Worm (Caenorhabditis elegans) whole organism, L2 larva: Measurements from ENCODE around the gene cup-14.

Experiments used
- R02D3.7 ChIP-seq: fragments of 150-350 bp; optimal IDR thresholded peaks from 2 replicates; lab custom pipeline; 2014; ENCODE audit warnings: missing biosample characterization, missing genetic modification characterization
- aly-2 ChIP-seq: fragments of 150-350 bp; optimal IDR thresholded peaks from 2 replicates; lab custom pipeline; 2014; ENCODE audit warnings: missing biosample characterization, missing genetic modification characterization
- lin-11 ChIP-seq: fragments of 150-350 bp; sonication (generic microtip); optimal IDR thresholded peaks from 2 replicates; lab custom pipeline; 2014; ENCODE audit warnings: missing biosample characterization, missing genetic modification characterization, inconsistent platforms, mixed read lengths
- lsy-2 ChIP-seq, 2 experiments: fragments of 150-350 bp in 1 of 2; sonication (generic microtip) in 1 of 2; optimal IDR thresholded peaks; 2 replicates each; lab custom pipeline; 2014 to 2017; ENCODE audit warnings: missing biosample characterization in 2 of 2, missing genetic modification characterization in 2 of 2
- mbf-1 ChIP-seq: sonication (generic microtip); optimal IDR thresholded peaks from 2 replicates; lab custom pipeline; 2017; ENCODE audit warnings: missing biosample characterization, missing genetic modification characterization
- mdl-1 ChIP-seq, 2 experiments: fragments of 150-350 bp in 1 of 2; sonication (generic microtip) in 1 of 2; optimal IDR thresholded peaks; 2 replicates each; lab custom pipeline; 2017; ENCODE audit warnings: missing biosample characterization in 2 of 2, missing genetic modification characterization in 2 of 2
- nhr-11 ChIP-seq: fragments of 150-350 bp; optimal IDR thresholded peaks from 2 replicates; lab custom pipeline; 2014; ENCODE audit warnings: missing biosample characterization, missing genetic modification characterization
- nhr-77 ChIP-seq: fragments of 150-350 bp; optimal IDR thresholded peaks from 2 replicates; lab custom pipeline; 2014; ENCODE audit warnings: missing biosample characterization, missing genetic modification characterization
- snpc-4 ChIP-seq: fragments of 150-350 bp; optimal IDR thresholded peaks from 2 replicates; lab custom pipeline; 2014; ENCODE audit warnings: missing biosample characterization, missing genetic modification characterization
- ztf-4 ChIP-seq: fragments of 150-350 bp; optimal IDR thresholded peaks from 2 replicates; lab custom pipeline; 2014; ENCODE audit warnings: missing biosample characterization, missing genetic modification characterization

ce11 chrII:13902014-13902413 lies 30.0 kb upstream of the cup-14 start, which contains the start of gene W02B8.1:
- TF ChIP-seq aly-2 (tag; lab: Kevin White, UChicago) (no peak), nhr-11 (tag; lab: Kevin White, UChicago) (no peak), lin-11 (tag; lab: Kevin White, UChicago) (no peak), mbf-1 (tag; lab: Kevin White, UChicago) (no peak), nhr-77 (no peak), R02D3.7 (tag; lab: Kevin White, UChicago) (no peak), lsy-2 (tag; optimal IDR thresholded peaks at IDR 0.05; lab: Kevin White, UChicago) (no peak), ztf-4 (no peak), mdl-1 (tag; optimal IDR thresholded peaks at IDR 0.05; lab: Kevin White, UChicago) (no peak), snpc-4 (tag; lab: Kevin White, UChicago) (no peak)
